Worm (Caenorhabditis elegans): ENCODE measurements around the gene srw-12.

srw-12 gene

DNA sequence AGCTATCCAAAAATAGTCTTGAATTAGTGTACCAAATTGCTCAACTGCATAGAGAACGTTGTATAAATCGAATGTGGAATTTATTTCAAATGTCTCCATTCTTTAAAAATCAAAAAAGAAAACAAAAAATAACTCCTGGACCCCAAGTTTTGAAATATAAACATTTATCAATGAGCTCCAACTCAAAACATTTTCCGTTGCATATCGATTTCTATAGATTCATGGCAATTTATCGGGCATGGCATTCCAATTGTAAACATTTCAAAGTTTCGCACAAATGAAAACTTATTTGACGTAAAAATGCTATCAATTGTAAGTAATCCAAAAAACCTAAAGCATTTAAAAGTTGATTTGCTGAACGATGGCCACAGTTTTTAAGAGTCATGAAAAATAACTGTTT lies at the start of gene srw-12:
Gene srw-12 (minus strand): TSS at position 101 of the 400 bp plus-strand sequence.
- no peak for TF ChIP-seq aly-2 (tag; optimal IDR thresholded peaks at IDR 0.05)
- TF ChIP-seq ztf-4 (tag; optimal IDR thresholded peaks at IDR 0.05) = no peak

DNA sequence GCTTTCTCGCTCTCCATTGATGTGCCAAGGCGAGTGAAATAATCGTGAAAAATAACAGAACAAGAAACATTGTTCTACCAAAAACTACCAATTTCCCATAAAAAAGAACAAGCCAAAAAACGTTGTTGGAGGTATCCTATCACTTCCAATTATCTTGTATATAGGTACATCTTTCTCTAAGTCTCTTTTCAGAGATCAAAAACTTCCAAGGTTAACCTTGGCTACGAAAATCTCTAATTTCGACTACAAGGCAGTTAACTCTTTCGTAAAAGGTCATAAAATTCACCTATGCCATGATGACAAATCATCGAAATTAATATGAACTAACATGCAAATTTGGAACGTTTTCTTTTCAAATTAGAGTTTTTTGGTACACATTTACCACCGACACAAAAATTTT lies 49.4 kb upstream of the srw-12 start, which contains the start of gene cyp-34A1:
Gene cyp-34A1 (minus strand): TSS at position 101 of the 400 bp plus-strand sequence.
- TF ChIP-seq dmd-4 (tag; optimal IDR thresholded peaks at IDR 0.05) (no peak), ztf-4 (tag; optimal IDR thresholded peaks at IDR 0.05) (no peak), mdl-1 (tag; optimal IDR thresholded peaks at IDR 0.05) (no peak), mbf-1 (tag; optimal IDR thresholded peaks at IDR 0.05) (no peak), peb-1 (tag; optimal IDR thresholded peaks at IDR 0.05) (no peak), unc-39 (tag; optimal IDR thresholded peaks at IDR 0.05) (no peak)

DNA sequence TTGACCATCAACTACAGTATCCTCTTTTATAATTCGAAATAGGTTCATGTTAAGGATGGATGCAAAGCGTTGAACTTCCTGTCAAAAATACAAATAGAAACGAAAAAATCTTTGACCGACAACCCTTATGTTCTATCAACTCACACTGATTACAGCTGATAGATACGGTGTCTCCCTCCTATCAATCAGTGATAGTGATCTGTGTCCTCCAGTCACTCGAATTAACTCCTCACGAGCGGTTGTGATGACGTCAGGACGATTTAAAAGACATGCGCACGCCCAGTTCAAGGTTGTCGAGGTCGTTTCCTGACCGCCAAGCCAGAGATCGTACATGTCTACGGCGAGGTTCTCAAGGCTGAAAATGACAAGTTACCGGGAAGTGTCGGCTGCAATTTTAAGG lies 47.5 kb upstream of the srw-12 start:
- TF ChIP-seq ztf-1 (GFP tag; conservative IDR thresholded peaks at IDR 0.05) (no peak), sma-9 (GFP tag; optimal IDR thresholded peaks at IDR 0.05) (peak; percentile 51), sma-9 (tag; optimal IDR thresholded peaks at IDR 0.05) (no peak), nhr-21 (tag; optimal IDR thresholded peaks at IDR 0.05) (no peak)

DNA sequence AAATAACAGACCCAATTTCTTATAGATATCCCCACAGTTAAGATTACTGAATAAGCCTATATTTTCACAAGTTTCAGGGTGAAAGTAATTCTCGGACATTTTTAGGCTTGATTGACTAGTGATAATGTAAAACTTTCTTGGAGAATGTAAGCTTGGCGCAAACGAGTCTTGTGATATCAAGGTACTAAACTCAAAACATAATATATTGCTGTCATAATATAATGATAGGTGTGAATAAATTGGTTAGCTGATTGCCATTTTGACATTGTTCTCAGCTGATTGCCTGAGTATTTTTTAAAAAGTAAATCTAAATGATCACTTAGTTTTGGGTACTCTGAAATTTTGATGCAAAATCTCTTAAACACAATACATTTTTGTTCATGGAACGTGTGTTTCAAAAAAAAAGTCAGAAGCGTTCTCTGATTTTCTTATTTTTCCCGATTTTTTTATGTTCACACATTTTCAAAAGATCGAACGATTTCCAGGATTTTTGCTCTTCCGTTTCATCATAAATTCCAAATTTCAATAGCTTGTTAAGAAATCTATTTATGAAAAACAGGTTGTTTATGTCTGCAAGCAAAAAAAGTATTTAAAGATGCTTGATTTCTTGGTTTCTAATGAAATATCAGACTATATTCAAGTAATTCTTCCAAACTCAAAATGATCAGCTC lies 43.0 kb upstream of the srw-12 start, which contains the start of the genes srw-19 and srx-51:
Gene srw-19 (minus strand): TSS at position 101 of the 671 bp plus-strand sequence.
Gene srx-51 (plus strand): TSS at position 621 of the 671 bp plus-strand sequence.
- TF ChIP-seq sem-4 (tag; optimal IDR thresholded peaks at IDR 0.05) (no peak), nhr-25 (tag; optimal IDR thresholded peaks at IDR 0.05) (no peak), zag-1 (tag; optimal IDR thresholded peaks at IDR 0.05) (no peak), crh-2 (tag; optimal IDR thresholded peaks at IDR 0.05) (no peak), gmeb-1 (tag; optimal IDR thresholded peaks at IDR 0.05) (no peak), unc-39 (tag; optimal IDR thresholded peaks at IDR 0.05) (no peak), C34F6.9 (tag; optimal IDR thresholded peaks at IDR 0.05) (no peak), fos-1 (tag; optimal IDR thresholded peaks at IDR 0.05) (no peak), unc-55 (GFP tag; optimal IDR thresholded peaks at IDR 0.05) (no peak), nhr-129 (tag; optimal IDR thresholded peaks at IDR 0.05) (no peak), skn-1 (tag; optimal IDR thresholded peaks at IDR 0.05) (no peak), nhr-12 (tag; optimal IDR thresholded peaks at IDR 0.05) (no peak), mab-5 (tag; optimal IDR thresholded peaks at IDR 0.05) (no peak), alr-1 (tag; optimal IDR thresholded peaks at IDR 0.05) (no peak), lin-39 (tag; optimal IDR thresholded peaks at IDR 0.05) (no peak), ceh-16 (tag; optimal IDR thresholded peaks at IDR 0.05) (no peak), elt-1 (tag; optimal IDR thresholded peaks at IDR 0.05) (no peak)

DNA sequence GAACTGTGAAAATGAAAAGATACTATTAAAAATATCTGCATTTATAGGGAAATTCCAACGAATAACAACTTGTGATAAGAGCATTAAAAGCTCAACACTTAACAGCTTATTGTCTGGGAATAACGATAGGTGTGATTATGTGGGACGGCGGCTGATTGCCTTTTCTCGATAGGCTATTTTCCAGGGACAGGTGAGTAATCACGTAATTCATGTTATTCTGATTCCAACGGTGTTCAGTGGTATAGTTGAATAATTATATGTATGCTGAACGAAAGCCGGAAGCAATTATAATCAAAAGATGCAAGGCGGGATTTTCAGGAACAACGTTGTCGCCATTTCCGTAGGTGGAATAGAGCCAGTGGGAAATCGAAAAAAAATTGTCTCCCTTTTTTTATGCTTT lies 38.5 kb upstream of the srw-12 start, which contains the start of gene srw-17:
Gene srw-17 (minus strand): TSS at position 101 of the 400 bp plus-strand sequence.
- TF ChIP-seq ceh-16 (tag; optimal IDR thresholded peaks at IDR 0.05) = no peak

DNA sequence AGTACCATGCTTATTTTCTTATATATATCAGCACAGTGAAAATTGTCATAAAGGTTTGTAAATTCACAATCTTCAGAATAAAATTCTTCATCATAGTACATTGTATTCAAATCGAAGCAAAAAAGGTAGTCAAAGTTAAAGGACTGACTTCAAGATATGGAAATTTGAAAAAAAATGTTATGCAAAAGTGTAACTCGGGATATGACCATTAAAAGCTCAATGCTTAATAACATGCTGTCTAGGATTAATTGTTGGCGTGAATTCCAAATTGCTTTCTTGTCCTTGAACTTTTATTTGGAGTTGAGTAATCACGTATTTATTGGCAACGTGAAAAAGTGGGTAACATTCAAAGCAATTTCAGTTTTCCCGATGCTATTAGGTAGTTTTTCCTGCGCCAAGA lies 36.3 kb upstream of the srw-12 start, which contains the start of gene srw-16:
Gene srw-16 (minus strand): TSS at position 101 of the 400 bp plus-strand sequence.
- TF ChIP-seq ZK546.5 (tag; optimal IDR thresholded peaks at IDR 0.05) (no peak), elt-3 (tag; optimal IDR thresholded peaks at IDR 0.05) (no peak), snpc-4 (tag; optimal IDR thresholded peaks at IDR 0.05) (no peak), sem-4 (tag; optimal IDR thresholded peaks at IDR 0.05) (no peak), dmd-4 (tag; optimal IDR thresholded peaks at IDR 0.05) (no peak)

DNA sequence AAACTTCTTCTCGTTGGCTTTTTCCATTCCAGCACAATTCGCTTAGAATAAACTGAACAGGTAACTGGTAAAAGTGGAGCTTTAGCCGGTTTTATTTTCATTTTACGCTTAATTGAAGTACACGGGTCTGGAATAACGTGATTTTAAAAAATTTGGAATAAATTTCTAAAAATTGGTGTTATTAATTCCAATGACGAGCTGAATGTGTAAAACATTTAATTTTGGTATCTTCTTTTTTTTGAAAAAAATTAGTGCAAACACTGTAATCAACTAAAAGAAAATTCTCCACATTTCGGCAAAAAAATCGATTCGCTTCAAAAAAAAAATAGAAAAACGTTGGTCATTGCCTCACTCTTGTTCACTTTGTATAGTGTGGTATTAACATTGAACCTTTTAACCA lies 33.8 kb upstream of the srw-12 start, which contains the start of gene T10H4.4:
Gene T10H4.4 (minus strand): TSS at position 101 of the 400 bp plus-strand sequence.
- TF ChIP-seq F13H6.1 (tag; optimal IDR thresholded peaks at IDR 0.05) = no peak
- TF ChIP-seq nhr-25 (tag; optimal IDR thresholded peaks at IDR 0.05) = no peak
- TF ChIP-seq nhr-77 (tag; optimal IDR thresholded peaks at IDR 0.05) = no peak
- no peak for TF ChIP-seq nhr-23 (tag; optimal IDR thresholded peaks at IDR 0.05)
- TF ChIP-seq blmp-1 (tag; optimal IDR thresholded peaks at IDR 0.05; ENCODE audit: insufficient read depth) = no peak
- TF ChIP-seq ztf-11 (tag; optimal IDR thresholded peaks at IDR 0.05) = no peak
- TF ChIP-seq unc-55 (GFP tag; optimal IDR thresholded peaks at IDR 0.05) = no peak
- TF ChIP-seq snpc-4 (tag; optimal IDR thresholded peaks at IDR 0.05) = no peak
- no peak for TF ChIP-seq dmd-4 (tag; optimal IDR thresholded peaks at IDR 0.05)
- no peak for TF ChIP-seq egl-27 (tag; optimal IDR thresholded peaks at IDR 0.05)
- TF ChIP-seq C34F6.9 (tag; optimal IDR thresholded peaks at IDR 0.05) = no peak
- TF ChIP-seq elt-3 (tag; optimal IDR thresholded peaks at IDR 0.05) = no peak
- TF ChIP-seq skn-1 (tag; optimal IDR thresholded peaks at IDR 0.05) = no peak
- no peak for TF ChIP-seq elt-1 (tag; optimal IDR thresholded peaks at IDR 0.05)
